Worm (Caenorhabditis elegans): ENCODE data around the gene gst-32.

- TF ChIP-seq lin-13 (tag; optimal IDR thresholded peaks at IDR 0.05) (no peak), elt-3 (tag; optimal IDR thresholded peaks at IDR 0.05) (no peak)
These were observed 29.2 kb upstream of the gst-32 start for ce11 chrII:15207562-15207961.

All from whole organism, mixed stage, embryonic.